Fruit fly (Drosophila melanogaster) whole organism, embryonic: Measurements from ENCODE around the gene CG15330.
A peak's percentile ranks its signal among the peaks of the same experiment; 100 is the strongest.

ENCODE experiments used
- CG10462 ChIP-seq: fragments of 200-800 bp; sonication (Bioruptor generic); optimal IDR thresholded peaks from 2 replicates; lab custom pipeline; 2016; ENCODE audit warnings: missing biosample characterization, missing genetic modification characterization
- CG10979 ChIP-seq: fragments of 200-800 bp; sonication (Bioruptor generic); optimal IDR thresholded peaks from 2 replicates; lab custom pipeline; 2018; ENCODE audit warnings: missing biosample characterization, mild to moderate bottlenecking, missing genetic modification characterization, moderate library complexity
- CG11247 ChIP-seq: fragments of 200-800 bp; sonication (Bioruptor generic); IDR thresholded peaks from 2 replicates; pipeline ENCODE4 v1.3.6; 2022; ENCODE audit warnings: missing biosample characterization, missing genetic modification characterization
- CG1233 ChIP-seq: fragments of 200-800 bp; sonication (Bioruptor generic); optimal IDR thresholded peaks from 4 replicates; lab custom pipeline; 2018; ENCODE audit warnings: missing biosample characterization, mild to moderate bottlenecking, missing genetic modification characterization
- CG12769 ChIP-seq: fragments of 200-800 bp; sonication (Bioruptor generic); optimal IDR thresholded peaks from 2 replicates; lab custom pipeline; 2019; ENCODE audit warnings: missing biosample characterization, mild to moderate bottlenecking, missing genetic modification characterization, moderate library complexity
- CG17385 ChIP-seq: fragments of 200-800 bp; sonication (Bioruptor generic); optimal IDR thresholded peaks from 3 replicates; lab custom pipeline; 2018; ENCODE audit warnings: missing biosample characterization, mild to moderate bottlenecking, missing genetic modification characterization
- CG2120 ChIP-seq: fragments of 200-800 bp; sonication (Bioruptor generic); optimal IDR thresholded peaks from 3 replicates; lab custom pipeline; 2016; ENCODE audit warnings: missing biosample characterization, missing genetic modification characterization
- CG2129 ChIP-seq: fragments of 200-800 bp; sonication (Bioruptor generic); IDR thresholded peaks from 2 replicates; pipeline ENCODE4 v1.3.6; 2022; ENCODE audit warnings: missing biosample characterization, missing genetic modification characterization; ENCODE audit not compliant: partially characterized antibody
- CG31365 ChIP-seq: fragments of 200-800 bp; sonication (Bioruptor generic); optimal IDR thresholded peaks from 2 replicates; lab custom pipeline; 2018; ENCODE audit warnings: missing biosample characterization, mild to moderate bottlenecking, missing genetic modification characterization
- CG32772 ChIP-seq: fragments of 200-800 bp; sonication (Bioruptor generic); IDR thresholded peaks from 2 replicates; pipeline ENCODE4 v1.3.6; 2022; ENCODE audit warnings: missing biosample characterization, missing genetic modification characterization
- CG5953 ChIP-seq: fragments of 200-800 bp; sonication (Bioruptor generic); IDR thresholded peaks from 2 replicates; pipeline ENCODE4 v1.3.6; 2022; ENCODE audit warnings: missing biosample characterization, missing genetic modification characterization
- CG6272 ChIP-seq: fragments of 200-800 bp; sonication (Bioruptor generic); IDR thresholded peaks from 2 replicates; pipeline ENCODE4 v1.3.6; 2022; ENCODE audit warnings: missing biosample characterization, missing genetic modification characterization
- CG7372 ChIP-seq: fragments of 200-800 bp; sonication (Bioruptor generic); IDR thresholded peaks from 2 replicates; pipeline ENCODE4 v1.3.6; 2022; ENCODE audit warnings: missing biosample characterization, missing genetic modification characterization
- CG8388 ChIP-seq: fragments of 200-800 bp; sonication (Bioruptor generic); optimal IDR thresholded peaks from 2 replicates; lab custom pipeline; 2019; ENCODE audit warnings: missing biosample characterization, mild to moderate bottlenecking, missing genetic modification characterization, moderate library complexity
- ERR ChIP-seq: fragments of 200-800 bp; sonication (Bioruptor generic); optimal IDR thresholded peaks from 2 replicates; lab custom pipeline; 2016; ENCODE audit warnings: missing biosample characterization, missing genetic modification characterization
- Elba2 ChIP-seq: fragments of 200-800 bp; sonication (Bioruptor generic); optimal IDR thresholded peaks from 3 replicates; lab custom pipeline; 2016; ENCODE audit warnings: missing biosample characterization, missing genetic modification characterization
- Ets65A ChIP-seq: fragments of 200-800 bp; sonication (Bioruptor generic); peaks from one replicate; lab custom pipeline; 2016; ENCODE audit warnings: missing biosample characterization, missing genetic modification characterization
- Fer3 ChIP-seq: fragments of 200-800 bp; sonication (Bioruptor generic); optimal IDR thresholded peaks from 2 replicates; lab custom pipeline; 2018; ENCODE audit warnings: missing biosample characterization, mild to moderate bottlenecking, missing genetic modification characterization, moderate library complexity
- HHEX ChIP-seq: fragments of 200-800 bp; sonication (Bioruptor generic); optimal IDR thresholded peaks from 3 replicates; lab custom pipeline; 2017; ENCODE audit warnings: missing biosample characterization, mild to moderate bottlenecking, missing genetic modification characterization, missing genetic modification reagents
- Kr ChIP-seq: fragments of 200-800 bp; sonication (Bioruptor generic); optimal IDR thresholded peaks from 2 replicates; lab custom pipeline; 2017; ENCODE audit warnings: missing biosample characterization, mild to moderate bottlenecking, missing genetic modification characterization
- MTF-1 ChIP-seq: fragments of 200-800 bp; sonication (Bioruptor generic); optimal IDR thresholded peaks from 2 replicates; lab custom pipeline; 2018; ENCODE audit warnings: missing biosample characterization, mild to moderate bottlenecking, missing genetic modification characterization, borderline replicate concordance
- Med ChIP-seq: fragments of 200-800 bp; sonication (Bioruptor generic); peaks from one replicate; lab custom pipeline; 2016; ENCODE audit warnings: missing biosample characterization, missing genetic modification characterization, mild to moderate bottlenecking, inconsistent platforms, moderate library complexity
- Meics ChIP-seq: fragments of 200-800 bp; sonication (Bioruptor generic); optimal IDR thresholded peaks from 2 replicates; lab custom pipeline; 2017; ENCODE audit warnings: missing biosample characterization, mild to moderate bottlenecking, missing genetic modification characterization
- Mrtf ChIP-seq: fragments of 200-800 bp; sonication (Bioruptor generic); IDR thresholded peaks from 3 replicates; pipeline ENCODE4 v1.3.6; 2022; ENCODE audit warnings: missing biosample characterization, missing genetic modification characterization
- Neu2 ChIP-seq: fragments of 200-800 bp; sonication (Bioruptor generic); optimal IDR thresholded peaks from 3 replicates; lab custom pipeline; 2016; ENCODE audit warnings: missing biosample characterization, missing genetic modification characterization, borderline replicate concordance
- Ravus ChIP-seq: fragments of 200-800 bp; sonication (Bioruptor generic); IDR thresholded peaks from 2 replicates; pipeline ENCODE4 v1.3.6; 2022; ENCODE audit warnings: missing biosample characterization, missing genetic modification characterization
- bowl ChIP-seq: fragments of 200-800 bp; sonication (Bioruptor generic); IDR thresholded peaks from 2 replicates; pipeline ENCODE4 v1.3.6; 2022; ENCODE audit warnings: missing biosample characterization, missing genetic modification characterization
- cas ChIP-seq: fragments of 200-800 bp; sonication (Bioruptor generic); IDR thresholded peaks from 2 replicates; pipeline ENCODE4 v1.3.6; 2022; ENCODE audit warnings: missing biosample characterization, missing genetic modification characterization
- cato ChIP-seq: fragments of 200-800 bp; sonication (Bioruptor generic); optimal IDR thresholded peaks from 2 replicates; lab custom pipeline; 2016; ENCODE audit warnings: missing biosample characterization, missing genetic modification characterization, borderline replicate concordance
- crp ChIP-seq, 2 experiments: fragments of 200-800 bp; sonication (Bioruptor generic); optimal IDR thresholded peaks; 2 replicates in 1 of 2; 3 replicates in 1 of 2; lab custom pipeline; 2017; ENCODE audit warnings: missing biosample characterization in 2 of 2, missing genetic modification characterization in 2 of 2, mild to moderate bottlenecking in 1 of 2, moderate library complexity in 1 of 2
- da ChIP-seq: fragments of 200-800 bp; sonication (Bioruptor generic); optimal IDR thresholded peaks from 2 replicates; lab custom pipeline; 2016; ENCODE audit warnings: missing biosample characterization, missing genetic modification characterization
- dm ChIP-seq: fragments of 200-800 bp; sonication (Bioruptor generic); optimal IDR thresholded peaks from 3 replicates; lab custom pipeline; 2016; ENCODE audit warnings: missing biosample characterization, missing genetic modification characterization
- fd64A ChIP-seq: fragments of 200-800 bp; sonication (Bioruptor generic); optimal IDR thresholded peaks from 3 replicates; lab custom pipeline; 2018; ENCODE audit warnings: missing biosample characterization, mild to moderate bottlenecking, missing genetic modification characterization
- inv ChIP-seq: fragments of 200-800 bp; sonication (Bioruptor generic); IDR thresholded peaks from 2 replicates; pipeline ENCODE4 v1.3.6; 2022; ENCODE audit warnings: missing biosample characterization, missing genetic modification characterization; ENCODE audit not compliant: partially characterized antibody
- jing ChIP-seq: fragments of 200-800 bp; sonication (Bioruptor generic); optimal IDR thresholded peaks from 2 replicates; lab custom pipeline; 2018; ENCODE audit warnings: missing biosample characterization, mild to moderate bottlenecking, missing genetic modification characterization
- knrl ChIP-seq: fragments of 200-800 bp; sonication (Bioruptor generic); IDR thresholded peaks from 3 replicates; pipeline ENCODE4 v1.3.6; 2022; ENCODE audit warnings: missing biosample characterization, missing genetic modification characterization; ENCODE audit not compliant: partially characterized antibody
- maf-S ChIP-seq: fragments of 200-800 bp; sonication (Bioruptor generic); optimal IDR thresholded peaks from 2 replicates; lab custom pipeline; 2016; ENCODE audit warnings: missing biosample characterization, missing genetic modification characterization
- oc ChIP-seq: fragments of 200-800 bp; sonication (Bioruptor generic); optimal IDR thresholded peaks from 2 replicates; lab custom pipeline; 2018; ENCODE audit warnings: missing biosample characterization, mild to moderate bottlenecking, missing genetic modification characterization, moderate library complexity
- otp ChIP-seq: fragments of 200-800 bp; sonication (Bioruptor generic); IDR thresholded peaks from 3 replicates; pipeline ENCODE4, ENCODE4 v1.3.6; 2022; ENCODE audit warnings: missing biosample characterization, missing genetic modification characterization
- p53 ChIP-seq: fragments of 200-800 bp; sonication (Bioruptor generic); optimal IDR thresholded peaks from 2 replicates; lab custom pipeline; 2016; ENCODE audit warnings: missing biosample characterization, missing genetic modification characterization
- pho ChIP-seq: fragments of 200-800 bp; sonication (Bioruptor generic); optimal IDR thresholded peaks from 2 replicates; lab custom pipeline; 2016; ENCODE audit warnings: missing biosample characterization, missing genetic modification characterization
- pum ChIP-seq: fragments of 200-800 bp; sonication (Bioruptor generic); optimal IDR thresholded peaks from 2 replicates; lab custom pipeline; 2016; ENCODE audit warnings: missing biosample characterization, missing genetic modification characterization
- sc ChIP-seq, 3 experiments: fragments of >200 bp in 2 of 3; fragments of 200-800 bp in 1 of 3; sonication (Bioruptor generic) in 1 of 3; optimal IDR thresholded peaks; 2 replicates in 2 of 3; 3 replicates in 1 of 3; lab custom pipeline; 2017; ENCODE audit warnings: mild to moderate bottlenecking in 1 of 3, missing biosample characterization in 1 of 3, missing genetic modification characterization in 1 of 3, missing genetic modification reagents in 1 of 3
- seq ChIP-seq: fragments of 200-800 bp; sonication (Bioruptor generic); IDR thresholded peaks from 2 replicates; pipeline ENCODE4 v1.3.6; 2022; ENCODE audit warnings: missing biosample characterization, missing genetic modification characterization
- shn ChIP-seq: fragments of 200-800 bp; sonication (Bioruptor generic); optimal IDR thresholded peaks from 3 replicates; lab custom pipeline; 2016; ENCODE audit warnings: missing biosample characterization, missing genetic modification characterization
- so ChIP-seq: fragments of 200-800 bp; sonication (Bioruptor generic); IDR thresholded peaks from 3 replicates; pipeline ENCODE4 v1.3.6; 2022; ENCODE audit warnings: missing biosample characterization, missing genetic modification characterization
- ssp ChIP-seq: fragments of 200-800 bp; sonication (Bioruptor generic); IDR thresholded peaks from 2 replicates; pipeline ENCODE4 v1.3.6; 2022; ENCODE audit warnings: missing biosample characterization, missing genetic modification characterization
- wdn ChIP-seq: fragments of 200-800 bp; sonication (Bioruptor generic); IDR thresholded peaks from 2 replicates; pipeline ENCODE4 v1.3.6; 2022; ENCODE audit warnings: missing biosample characterization, missing genetic modification characterization
- wor ChIP-seq: fragments of 200-800 bp; sonication (Bioruptor generic); IDR thresholded peaks from 2 replicates; pipeline ENCODE4 v1.3.6; 2022; ENCODE audit warnings: missing biosample characterization, missing genetic modification characterization
- yki ChIP-seq: fragments of >200 bp; optimal IDR thresholded peaks from 3 replicates; lab custom pipeline; 2018

Gene CG15330

DNA sequence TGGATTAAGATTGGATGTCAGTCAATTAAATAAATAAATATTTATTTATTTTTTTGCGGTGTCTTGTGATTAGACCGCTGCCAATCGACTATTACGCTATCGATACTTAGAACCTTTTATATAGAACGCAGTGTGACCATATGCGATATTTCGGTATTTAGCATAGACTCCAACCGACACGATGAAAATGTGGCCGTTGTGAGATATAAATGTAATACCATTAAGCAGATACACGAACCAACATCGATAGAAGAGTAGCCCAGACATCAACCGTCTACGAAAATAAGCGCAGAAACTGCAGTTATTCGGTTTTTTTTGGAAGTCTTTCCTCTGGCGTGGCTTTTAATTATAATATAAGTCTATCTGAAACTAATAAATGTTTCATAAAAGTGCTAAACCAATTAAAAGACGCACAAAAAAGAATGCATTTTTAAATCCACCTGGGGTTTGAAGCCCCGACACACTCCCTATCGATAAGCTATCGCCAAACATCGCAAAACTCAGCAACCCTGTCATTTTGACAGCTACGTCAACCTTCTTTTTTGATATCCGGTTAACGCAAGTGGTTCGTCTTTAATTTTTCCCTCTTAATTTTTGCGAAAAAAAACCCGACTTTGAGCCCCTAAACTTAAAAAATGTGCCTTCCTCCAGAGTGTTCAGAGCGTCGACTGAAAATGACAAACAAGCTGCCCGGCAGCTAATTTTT lies 22.5 kb upstream of the CG15330 start, which contains the start of the genes Dhdds and RpS14a (continued):
- TF ChIP-seq pho (GFP tag; lab: Kevin White, UChicago) (peak; percentile 35), Fer3 (tag; lab: Kevin White, UChicago) (peak; percentile 24), Mrtf (GFP tag; lab: Robert Waterston, UW) (no peak), wdn (no peak), CG10462 (GFP tag; lab: Kevin White, UChicago) (no peak), sc (optimal IDR thresholded peaks at IDR 0.05; lab: Kevin White, UChicago) (no peak), sc (GFP tag; optimal IDR thresholded peaks at IDR 0.05; lab: Kevin White, UChicago) (peak; percentile 52), pum (GFP tag; lab: Kevin White, UChicago) (no peak), CG17385 (GFP tag; lab: Kevin White, UChicago) (peak; percentile 67), CG1233 (GFP tag; lab: Kevin White, UChicago) (peak; percentile 59), Neu2 (no peak), wor (GFP tag; lab: Robert Waterston, UW) (no peak), Ravus (GFP tag; lab: Robert Waterston, UW) (no peak), ssp (GFP tag; lab: Robert Waterston, UW) (no peak), CG5953 (no peak), ERR (no peak), seq (GFP tag; lab: Robert Waterston, UW) (peak; percentile 9; the same call in 1 of the 2 replicates), bowl (GFP tag; lab: Robert Waterston, UW) (no peak), CG6272 (GFP tag; lab: Robert Waterston, UW) (0 out of 2 replicates have a peak, but pooled peaks have one; percentile 13), CG12769 (tag; lab: Kevin White, UChicago) (no peak), crp (GFP tag; optimal IDR thresholded peaks at IDR 0.05; lab: Kevin White, UChicago) (peak in 1 of 2 experiments; percentile 47), Med (GFP tag; lab: Kevin White, UChicago) (peak; percentile 90), CG10979 (tag; lab: Kevin White, UChicago) (peak; percentile 43), so (GFP tag; lab: Robert Waterston, UW) (no peak), Kr (GFP tag; lab: Kevin White, UChicago) (no peak), p53 (GFP tag; lab: Kevin White, UChicago) (no peak), oc (tag; lab: Kevin White, UChicago) (no peak), HHEX (GFP tag; lab: Kevin White, UChicago) (peak; percentile 67), cas (GFP tag; lab: Robert Waterston, UW) (no peak), otp (GFP tag; lab: Robert Waterston, UW) (peak; percentile 39; the same call in 1 of the 3 replicates), fd64A (GFP tag; lab: Kevin White, UChicago) (peak; percentile 12), CG31365 (tag; lab: Kevin White, UChicago) (peak; percentile 11), CG7372 (no peak), yki (lab: Kevin White, UChicago) (peak; percentile 22), maf-S (GFP tag; lab: Kevin White, UChicago) (peak; percentile 18), CG2129 (GFP tag; lab: Robert Waterston, UW) (peak; percentile 47; the same call in 1 of the 2 replicates), cato (peak; percentile 43), CG11247 (no peak), Ets65A (GFP tag; lab: Kevin White, UChicago) (peak; percentile 96), da (GFP tag; lab: Kevin White, UChicago) (no peak), CG8388 (GFP tag; lab: Kevin White, UChicago) (peak; percentile 45), inv (GFP tag; lab: Robert Waterston, UW) (peak; percentile 72), CG32772 (GFP tag; lab: Robert Waterston, UW) (no peak), CG2120 (peak; percentile 25), Meics (GFP tag; lab: Kevin White, UChicago) (peak; percentile 80), Elba2 (GFP tag; lab: Kevin White, UChicago) (peak; percentile 25), MTF-1 (GFP tag; lab: Kevin White, UChicago) (peak; percentile 68), shn (peak; percentile 4), dm (GFP tag; lab: Kevin White, UChicago) (peak; percentile 60), jing (GFP tag; lab: Kevin White, UChicago) (no peak), knrl (GFP tag; lab: Robert Waterston, UW) (peak; percentile 89)
